Worm (Caenorhabditis elegans) whole organism, L4 larva: Measurements from ENCODE around the gene Y39B6A.34.

Experiments
- D1046.2 ChIP-seq: fragments of 200-800 bp; sonication (Bioruptor generic); IDR thresholded peaks from 2 replicates; pipeline ENCODE4 v1.3.6; 2022; ENCODE audit warnings: missing genetic modification characterization, missing compliant biosample characterization
- F10B5.3 ChIP-seq: sonication (generic microtip); optimal IDR thresholded peaks from 2 replicates; lab custom pipeline; 2016; ENCODE audit warnings: mild to moderate bottlenecking, missing genetic modification characterization, missing compliant biosample characterization
- F26F4.8 ChIP-seq: fragments of 200-800 bp; sonication (Bioruptor generic); conservative IDR thresholded peaks from 2 replicates; pipeline ENCODE4 v1.3.6; 2022; ENCODE audit warnings: missing genetic modification characterization, missing compliant biosample characterization
- F37D6.2 ChIP-seq: sonication (generic microtip); optimal IDR thresholded peaks from 2 replicates; lab custom pipeline; 2016; ENCODE audit warnings: mild to moderate bottlenecking, missing genetic modification characterization, missing compliant biosample characterization
- T26A8.4 ChIP-seq: fragments of 200-800 bp; sonication (Bioruptor generic); IDR thresholded peaks from 2 replicates; pipeline ENCODE4 v1.3.6; 2022; ENCODE audit warnings: missing genetic modification characterization, missing compliant biosample characterization
- Y48G9A.11 ChIP-seq: fragments of 200-800 bp; sonication (Bioruptor generic); IDR thresholded peaks from 2 replicates; pipeline ENCODE4 v1.3.6; 2022; ENCODE audit warnings: missing genetic modification reagents, missing genetic modification characterization, missing compliant biosample characterization
- ZK337.2 ChIP-seq: fragments of 200-800 bp; sonication (Bioruptor generic); IDR thresholded peaks from 2 replicates; pipeline ENCODE4 v1.3.6; 2022; ENCODE audit warnings: missing genetic modification reagents, missing genetic modification characterization, missing compliant biosample characterization
- aha-1 ChIP-seq: fragments of 150-350 bp; peaks from one replicate; lab custom pipeline; 2014; ENCODE audit warnings: missing biosample characterization, missing genetic modification characterization
- ceh-20 ChIP-seq: fragments of 200-800 bp; sonication (Bioruptor generic); IDR thresholded peaks from 2 replicates; pipeline ENCODE4 v1.3.6; 2022; ENCODE audit warnings: missing genetic modification reagents, missing genetic modification characterization, missing compliant biosample characterization
- ceh-32 ChIP-seq: sonication (generic microtip); optimal IDR thresholded peaks from 2 replicates; lab custom pipeline; 2016; ENCODE audit warnings: mild to moderate bottlenecking, missing genetic modification characterization, missing compliant biosample characterization; ENCODE audit not compliant: poor library complexity
- cey-2 ChIP-seq: sonication (generic microtip); optimal IDR thresholded peaks from 3 replicates; lab custom pipeline; 2017; ENCODE audit warnings: missing genetic modification characterization, mild to moderate bottlenecking, missing compliant biosample characterization, antibody characterized with exemption, borderline replicate concordance; ENCODE audit not compliant: insufficient read depth
- dmd-8 ChIP-seq: fragments of 200-800 bp; sonication (Bioruptor generic); IDR thresholded peaks from 2 replicates; pipeline ENCODE4 v1.3.6; 2022; ENCODE audit warnings: missing genetic modification characterization, missing compliant biosample characterization
- dmd-9 ChIP-seq: fragments of 200-800 bp; sonication (Bioruptor generic); IDR thresholded peaks from 2 replicates; pipeline ENCODE4 v1.3.6; 2022; ENCODE audit warnings: missing genetic modification reagents, missing genetic modification characterization, missing compliant biosample characterization
- egl-27 ChIP-seq: sonication (generic microtip); optimal IDR thresholded peaks from 3 replicates; lab custom pipeline; 2017; ENCODE audit warnings: missing biosample characterization, missing genetic modification reagents, missing genetic modification characterization
- egl-43 ChIP-seq: fragments of 200-800 bp; sonication (Bioruptor generic); IDR thresholded peaks from 2 replicates; pipeline ENCODE4 v1.3.6; 2022; ENCODE audit warnings: missing genetic modification reagents, missing genetic modification characterization, missing compliant biosample characterization
- fos-1 ChIP-seq: fragments of 150-350 bp; optimal IDR thresholded peaks from 2 replicates; lab custom pipeline; 2014; ENCODE audit warnings: missing biosample characterization, missing genetic modification characterization
- hlh-11 ChIP-seq: fragments of 200-800 bp; sonication (Bioruptor generic); optimal IDR thresholded peaks from 2 replicates; lab custom pipeline; 2018; ENCODE audit warnings: mild to moderate bottlenecking, missing genetic modification characterization, missing compliant biosample characterization
- hmg-1.1 ChIP-seq: fragments of 200-800 bp; sonication (Bioruptor generic); IDR thresholded peaks from 2 replicates; pipeline ENCODE4 v1.3.6; 2022; ENCODE audit warnings: missing genetic modification reagents, missing genetic modification characterization, missing compliant biosample characterization
- lin-13 ChIP-seq: fragments of 150-350 bp; optimal IDR thresholded peaks from 2 replicates; lab custom pipeline; 2014; ENCODE audit warnings: missing biosample characterization, missing genetic modification reagents, missing genetic modification characterization
- lin-29 ChIP-seq: fragments of 200-800 bp; sonication (Bioruptor generic); IDR thresholded peaks from 2 replicates; pipeline ENCODE4 v1.3.6; 2022; ENCODE audit warnings: missing genetic modification reagents, missing genetic modification characterization, missing compliant biosample characterization
- lin-38 ChIP-seq: fragments of 200-800 bp; sonication (Bioruptor generic); IDR thresholded peaks from 2 replicates; pipeline ENCODE4 v1.3.6; 2022; ENCODE audit warnings: missing genetic modification reagents, missing genetic modification characterization, missing compliant biosample characterization
- lsy-2 ChIP-seq, 2 experiments: fragments of 150-350 bp in 1 of 2; sonication (generic microtip) in 1 of 2; optimal IDR thresholded peaks; 2 replicates each; lab custom pipeline; 2014 to 2017; ENCODE audit warnings: missing biosample characterization in 2 of 2, missing genetic modification characterization in 2 of 2
- madf-9 ChIP-seq: fragments of 200-800 bp; sonication (Bioruptor generic); conservative IDR thresholded peaks from 2 replicates; pipeline ENCODE4 v1.3.6; 2022; ENCODE audit warnings: missing genetic modification reagents, missing genetic modification characterization, missing compliant biosample characterization
- mdt-29 ChIP-seq: fragments of 200-800 bp; sonication (Bioruptor generic); IDR thresholded peaks from 2 replicates; pipeline ENCODE4 v1.3.6; 2022; ENCODE audit warnings: missing genetic modification reagents, missing genetic modification characterization, missing compliant biosample characterization
- mep-1 ChIP-seq: fragments of 150-350 bp; sonication (generic microtip); optimal IDR thresholded peaks from 3 replicates; lab custom pipeline; 2014; ENCODE audit warnings: missing biosample characterization, missing genetic modification characterization
- nhr-10 ChIP-seq: fragments of 150-350 bp; optimal IDR thresholded peaks from 2 replicates; lab custom pipeline; 2014; ENCODE audit warnings: missing biosample characterization, missing genetic modification characterization
- nhr-102 ChIP-seq: sonication (generic microtip); optimal IDR thresholded peaks from 2 replicates; lab custom pipeline; 2016; ENCODE audit warnings: mild to moderate bottlenecking, missing genetic modification characterization, moderate library complexity, missing compliant biosample characterization
- nhr-11 ChIP-seq: fragments of 150-350 bp; optimal IDR thresholded peaks from 2 replicates; lab custom pipeline; 2014; ENCODE audit warnings: missing biosample characterization, missing genetic modification characterization
- nhr-237 ChIP-seq: sonication (generic microtip); optimal IDR thresholded peaks from 2 replicates; lab custom pipeline; 2017; ENCODE audit warnings: missing biosample characterization, missing genetic modification characterization
- pha-4 ChIP-seq, 2 experiments: fragments of 150-350 bp in 1 of 2; fragments of 200-800 bp in 1 of 2; sonication (Bioruptor generic) in 1 of 2; IDR thresholded peaks in 1 of 2; optimal IDR thresholded peaks in 1 of 2; 2 replicates each; pipeline versions ENCODE4 v1.3.6 to Lab custom; 2014 to 2022; ENCODE audit warnings: missing genetic modification characterization in 2 of 2, missing genetic modification reagents in 2 of 2, missing biosample characterization in 1 of 2, missing compliant biosample characterization in 1 of 2
- pqm-1 ChIP-seq: sonication (generic microtip); optimal IDR thresholded peaks from 2 replicates; lab custom pipeline; 2017; ENCODE audit warnings: missing biosample characterization, missing genetic modification characterization
- sdz-12 ChIP-seq: fragments of 200-800 bp; sonication (Bioruptor generic); optimal IDR thresholded peaks from 2 replicates; lab custom pipeline; 2018; ENCODE audit warnings: mild to moderate bottlenecking, missing genetic modification characterization, missing compliant biosample characterization
- set-16 ChIP-seq: fragments of 200-800 bp; sonication (Bioruptor generic); IDR thresholded peaks from 2 replicates; pipeline ENCODE4 v1.3.6; 2022; ENCODE audit warnings: missing genetic modification reagents, missing genetic modification characterization, missing compliant biosample characterization
- tag-97 ChIP-seq: fragments of 200-800 bp; sonication (Bioruptor generic); IDR thresholded peaks from 2 replicates; pipeline ENCODE4 v1.3.6; 2022; ENCODE audit warnings: missing genetic modification characterization, missing compliant biosample characterization
- unc-130 ChIP-seq: sonication (generic microtip); optimal IDR thresholded peaks from 2 replicates; lab custom pipeline; 2016; ENCODE audit warnings: missing genetic modification reagents, missing genetic modification characterization, missing compliant biosample characterization
- unc-62 ChIP-seq, 3 experiments: fragments of 150-350 bp in 1 of 3; sonication (generic microtip); optimal IDR thresholded peaks in 2 of 3; peaks in 1 of 3; 1 replicate in 1 of 3; 2 replicates in 2 of 3; lab custom pipeline; 2014 to 2017; ENCODE audit warnings: missing biosample characterization in 3 of 3, missing genetic modification characterization in 3 of 3, missing genetic modification reagents in 3 of 3, missing genotype in 1 of 3
- vab-7 ChIP-seq: fragments of 200-800 bp; sonication (Bioruptor generic); IDR thresholded peaks from 2 replicates; pipeline ENCODE4 v1.3.6; 2022; ENCODE audit warnings: missing genetic modification reagents, missing genetic modification characterization, missing compliant biosample characterization
- zfp-3 ChIP-seq: fragments of 200-800 bp; sonication (Bioruptor generic); conservative IDR thresholded peaks from 2 replicates; pipeline ENCODE4 v1.3.6; 2022; ENCODE audit warnings: missing genetic modification reagents, missing genetic modification characterization, missing compliant biosample characterization
- ztf-7 ChIP-seq: fragments of 150-350 bp; optimal IDR thresholded peaks from 2 replicates; lab custom pipeline; 2014; ENCODE audit warnings: missing biosample characterization, missing genetic modification characterization

The Y39B6A.34 gene

ce11 chrV:18990238-18990901 is 10.4 kb upstream of the Y39B6A.34 start, which contains the start of the genes reps-1 and Y39B6A.37 (continued):
- TF ChIP-seq lin-29 (GFP tag; lab: Robert Waterston, UW) (0 out of 2 replicates have a peak, but pooled peaks have one; percentile 36), nhr-10 (no peak), lin-13 (GFP tag; lab: Kevin White, UChicago) (peak; percentile 72), nhr-237 (tag; lab: Kevin White, UChicago) (no peak), madf-9 (no peak), hlh-11 (tag; lab: Kevin White, UChicago) (peak; percentile 53), egl-27 (tag; lab: Kevin White, UChicago) (no peak), sdz-12 (GFP tag; lab: Kevin White, UChicago) (no peak), dmd-9 (GFP tag; lab: Robert Waterston, UW) (peak; percentile 81), F26F4.8 (GFP tag; lab: Robert Waterston, UW) (no peak), zfp-3 (GFP tag; lab: Robert Waterston, UW) (no peak), Y48G9A.11 (GFP tag; lab: Robert Waterston, UW) (peak; percentile 57; the same call in 1 of the 2 replicates), lin-38 (peak; percentile 84), nhr-11 (tag; lab: Kevin White, UChicago) (peak; percentile 43), pha-4 (GFP tag; IDR thresholded peaks at IDR 0.05; lab: Robert Waterston, UW) (peak; percentile 38; the same call in 1 of the 2 replicates), pha-4 (tag; optimal IDR thresholded peaks at IDR 0.05; lab: Kevin White, UChicago) (no peak), pqm-1 (tag; lab: Kevin White, UChicago) (no peak), mdt-29 (GFP tag; lab: Robert Waterston, UW) (no peak), F10B5.3 (tag; lab: Kevin White, UChicago) (peak; percentile 2), F37D6.2 (tag; lab: Kevin White, UChicago) (peak; percentile 36), unc-62 (GFP tag; optimal IDR thresholded peaks at IDR 0.05 in 1 of 2; lab: Kevin White, UChicago) (no peak), unc-62 (tag; optimal IDR thresholded peaks at IDR 0.05; lab: Kevin White, UChicago) (no peak), T26A8.4 (peak; percentile 75), lsy-2 (tag; optimal IDR thresholded peaks at IDR 0.05; lab: Kevin White, UChicago) (peak in 1 of 2 experiments; percentile 71), nhr-102 (tag; lab: Kevin White, UChicago) (peak; percentile 64), tag-97 (no peak)

- TF ChIP-seq set-16 (GFP tag; lab: Robert Waterston, UW) (peak; percentile 87), vab-7 (GFP tag; lab: Robert Waterston, UW) (no peak), unc-62 (GFP tag; optimal IDR thresholded peaks at IDR 0.05 in 1 of 2; lab: Kevin White, UChicago) (peak in 1 of 2 experiments; percentile 47), unc-62 (tag; optimal IDR thresholded peaks at IDR 0.05; lab: Kevin White, UChicago) (no peak)
Measured at ce11 chrV:18990958-18991357, 9.9 kb upstream of the Y39B6A.34 start.

- TF ChIP-seq fos-1 (tag; lab: Kevin White, UChicago) (no peak), aha-1 (tag; lab: Kevin White, UChicago) (no peak), unc-130 (GFP tag; lab: Kevin White, UChicago) (no peak), nhr-10 (no peak), vab-7 (GFP tag; lab: Robert Waterston, UW) (no peak), ceh-20 (GFP tag; lab: Robert Waterston, UW) (no peak), nhr-102 (tag; lab: Kevin White, UChicago) (no peak), pha-4 (GFP tag; IDR thresholded peaks at IDR 0.05; lab: Robert Waterston, UW) (no peak), pha-4 (tag; optimal IDR thresholded peaks at IDR 0.05; lab: Kevin White, UChicago) (no peak), D1046.2 (GFP tag; lab: Robert Waterston, UW) (no peak), ZK337.2 (GFP tag; lab: Robert Waterston, UW) (no peak), T26A8.4 (no peak), dmd-8 (no peak), ztf-7 (tag; lab: Kevin White, UChicago) (no peak), pqm-1 (tag; lab: Kevin White, UChicago) (no peak), cey-2 (tag; lab: Kevin White, UChicago) (no peak), egl-43 (GFP tag; lab: Robert Waterston, UW) (no peak), ceh-32 (tag; lab: Kevin White, UChicago) (no peak), mep-1 (tag; lab: Kevin White, UChicago) (no peak), hmg-1.1 (no peak)
- TF ChIP-seq, all 104 proteins: peak for 0
Measured at ce11 chrV:18993017-18993416, 7.8 kb upstream of the Y39B6A.34 start.
